Worm (Caenorhabditis elegans): ENCODE results near the gene cln-3.3.

Gene cln-3.3

DNA sequence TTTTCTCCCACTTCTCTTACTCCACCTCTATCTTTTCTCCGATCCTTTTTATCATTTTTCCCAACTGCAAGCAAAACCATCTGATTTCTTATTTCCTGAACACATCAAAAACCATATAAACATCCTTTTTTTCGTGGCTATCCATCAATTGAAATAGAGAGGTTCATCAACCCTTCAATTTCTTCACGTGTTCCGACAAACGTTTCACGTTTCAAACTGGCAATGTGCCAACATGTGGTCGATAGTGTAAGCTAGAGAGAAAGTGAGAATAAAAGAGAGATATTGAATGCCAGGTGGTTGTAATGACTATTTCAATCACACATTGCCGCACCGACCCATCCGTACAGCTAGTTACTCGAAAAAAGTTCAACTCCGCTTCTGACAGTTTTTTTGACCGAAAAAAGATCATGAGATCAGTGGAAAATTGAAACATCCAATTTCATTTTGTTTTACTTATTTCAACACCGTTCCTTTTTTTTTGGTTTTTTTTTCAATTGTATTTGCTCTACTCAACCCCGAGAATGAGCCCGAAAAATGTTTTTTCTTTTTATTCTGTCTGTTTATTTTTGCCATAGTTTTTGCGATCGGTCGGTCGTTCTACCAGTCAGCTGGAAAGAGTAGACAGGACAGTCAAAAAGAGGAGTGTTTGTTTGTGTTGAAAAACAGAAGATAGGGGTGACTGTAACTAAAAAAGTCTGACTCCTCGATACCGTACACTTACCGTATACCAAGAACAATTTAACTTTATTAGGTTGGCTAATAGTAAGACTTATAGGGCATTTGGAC lies 24.1 kb upstream of the cln-3.3 start:
- no peak for TF ChIP-seq elt-2 (tag; optimal IDR thresholded peaks at IDR 0.05)
- no peak for TF ChIP-seq C34B4.2 (tag; optimal IDR thresholded peaks at IDR 0.05)
- no peak for TF ChIP-seq alr-1 (tag; optimal IDR thresholded peaks at IDR 0.05; ENCODE audit: borderline replicate concordance)
- TF ChIP-seq sup-37 (GFP tag; optimal IDR thresholded peaks at IDR 0.05): peak; percentile 13
- TF ChIP-seq blmp-1 (tag; optimal IDR thresholded peaks at IDR 0.05): peak; percentile 56
- peak; percentile 60 for TF ChIP-seq nhr-71 (tag; optimal IDR thresholded peaks at IDR 0.05)
- no peak for TF ChIP-seq ces-1 (GFP tag; optimal IDR thresholded peaks at IDR 0.05)
- TF ChIP-seq dsc-1 (tag; optimal IDR thresholded peaks at IDR 0.05): peak; percentile 8
- peak in 1 of 2 experiments; percentile 56 for TF ChIP-seq mdl-1 (tag; optimal IDR thresholded peaks at IDR 0.05)
- peak in 1 of 2 experiments; percentile 52 for TF ChIP-seq lsy-2 (tag; optimal IDR thresholded peaks at IDR 0.05)
- no peak for TF ChIP-seq ceh-90 (tag; optimal IDR thresholded peaks at IDR 0.05)
- peak; percentile 56 for TF ChIP-seq rnt-1 (tag; optimal IDR thresholded peaks at IDR 0.05)
- peak; percentile 15 for TF ChIP-seq unc-130 (tag; optimal IDR thresholded peaks at IDR 0.05)
- no peak for TF ChIP-seq ztf-11 (tag; optimal IDR thresholded peaks at IDR 0.05)
- no peak for TF ChIP-seq grh-1 (GFP tag; IDR thresholded peaks at IDR 0.05)
- TF ChIP-seq pag-3 (tag; optimal IDR thresholded peaks at IDR 0.05; ENCODE audit: borderline replicate concordance, insufficient read depth): peak; percentile 91
- peak; percentile 2 for TF ChIP-seq C16A3.4 (tag; optimal IDR thresholded peaks at IDR 0.05)
- TF ChIP-seq swsn-7 (tag; optimal IDR thresholded peaks at IDR 0.05): no peak
- TF ChIP-seq lin-14 (GFP tag; optimal IDR thresholded peaks at IDR 0.05): peak; percentile 77
- TF ChIP-seq snu-23 (GFP tag; optimal IDR thresholded peaks at IDR 0.05): peak; percentile 43
- TF ChIP-seq nhr-20 (tag; optimal IDR thresholded peaks at IDR 0.05): peak; percentile 36
- TF ChIP-seq tbx-2 (tag; optimal IDR thresholded peaks at IDR 0.05): peak; percentile 8
- TF ChIP-seq fkh-4 (tag; optimal IDR thresholded peaks at IDR 0.05; ENCODE audit: borderline replicate concordance): no peak
- TF ChIP-seq isw-1 (GFP tag; IDR thresholded peaks at IDR 0.05): no peak
- no peak for TF ChIP-seq efl-1 (optimal IDR thresholded peaks at IDR 0.05)
- peak in 1 of 2 experiments; percentile 77 for TF ChIP-seq efl-1 (GFP tag; optimal IDR thresholded peaks at IDR 0.05 in 1 of 2)
- no peak for TF ChIP-seq unc-98 (GFP tag; IDR thresholded peaks at IDR 0.05)
- no peak for TF ChIP-seq ets-5 (GFP tag; IDR thresholded peaks at IDR 0.05)
- no peak for TF ChIP-seq nhr-76 (tag; optimal IDR thresholded peaks at IDR 0.05)
- peak; percentile 7 for TF ChIP-seq ztf-4 (tag; optimal IDR thresholded peaks at IDR 0.05)

DNA sequence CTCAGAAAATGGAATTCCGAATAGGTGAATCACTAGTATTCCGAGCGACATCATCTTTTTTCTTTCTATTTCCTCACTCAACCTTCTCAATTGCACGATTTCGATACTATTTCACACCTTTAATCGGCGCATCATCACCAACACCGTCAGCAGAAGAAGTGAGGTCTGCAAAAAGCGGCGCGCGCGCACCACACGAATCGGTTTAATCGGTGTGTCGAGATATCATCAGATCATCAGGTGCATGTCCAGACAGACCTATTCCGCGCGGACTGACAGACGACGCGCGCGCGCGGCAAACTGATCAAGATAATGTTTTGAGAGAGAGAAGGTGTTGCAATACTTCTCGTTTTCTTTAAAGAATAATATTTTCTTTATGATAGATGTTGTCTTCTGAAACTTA lies 22.4 kb upstream of the cln-3.3 start:
- TF ChIP-seq efl-1 (optimal IDR thresholded peaks at IDR 0.05): no peak
- peak in 1 of 2 experiments; percentile 82 for TF ChIP-seq efl-1 (GFP tag; optimal IDR thresholded peaks at IDR 0.05 in 1 of 2)
- no peak for TF ChIP-seq isw-1 (GFP tag; IDR thresholded peaks at IDR 0.05)
- no peak for TF ChIP-seq hpl-2 (GFP tag; optimal IDR thresholded peaks at IDR 0.05)
- peak; percentile 1 for TF ChIP-seq nhr-71 (tag; optimal IDR thresholded peaks at IDR 0.05)
- no peak for TF ChIP-seq nhr-90 (tag; optimal IDR thresholded peaks at IDR 0.05; ENCODE audit: poor library complexity)
- no peak for TF ChIP-seq sptf-1 (tag; optimal IDR thresholded peaks at IDR 0.05)
- TF ChIP-seq lin-14 (GFP tag; optimal IDR thresholded peaks at IDR 0.05): peak; percentile 41
- TF ChIP-seq rnt-1 (tag; optimal IDR thresholded peaks at IDR 0.05): peak; percentile 22
- peak; percentile 73 for TF ChIP-seq blmp-1 (tag; optimal IDR thresholded peaks at IDR 0.05)
- peak; percentile 73 for TF ChIP-seq nhr-85 (tag)

DNA sequence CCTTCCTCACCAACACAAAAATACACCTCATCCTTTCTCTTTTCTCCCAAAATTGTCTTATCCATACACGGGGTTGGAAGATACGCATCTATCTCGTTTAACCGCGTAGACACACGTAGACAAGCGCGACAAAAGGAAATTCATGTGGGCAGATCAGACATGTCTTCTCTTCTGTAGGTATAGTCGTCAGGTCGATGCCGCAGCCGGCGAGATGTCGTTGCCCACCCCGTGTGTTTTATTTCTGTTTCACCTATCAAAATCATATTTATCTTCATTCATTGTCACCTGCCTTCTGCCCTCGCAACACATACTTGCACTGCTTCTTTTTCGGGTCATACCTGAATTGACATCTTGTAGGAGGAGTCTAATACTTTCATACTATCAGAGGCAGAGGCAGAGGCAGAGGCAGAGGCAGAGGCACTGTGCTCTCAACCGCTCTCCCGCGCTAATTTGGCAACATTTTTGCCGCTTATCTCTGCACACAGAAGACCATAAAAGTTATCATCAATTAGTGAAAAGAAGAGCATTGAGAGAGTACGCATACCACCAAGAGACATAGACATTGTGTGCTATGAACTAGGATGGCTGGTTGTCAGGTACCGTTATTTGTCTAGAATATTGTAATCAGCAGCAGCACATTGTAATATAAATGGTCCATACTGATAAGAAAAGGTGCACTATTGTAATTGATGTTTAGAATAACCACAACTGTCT lies 21.5 kb upstream of the cln-3.3 start:
- TF ChIP-seq lin-13 (GFP tag; optimal IDR thresholded peaks at IDR 0.05) (no peak), unc-130 (tag; optimal IDR thresholded peaks at IDR 0.05) (peak; percentile 11), unc-98 (GFP tag; IDR thresholded peaks at IDR 0.05) (no peak), elt-2 (tag; optimal IDR thresholded peaks at IDR 0.05) (peak; percentile 91), irx-1 (tag; optimal IDR thresholded peaks at IDR 0.05) (peak; percentile 66), aha-1 (tag; optimal IDR thresholded peaks at IDR 0.05) (no peak), nhr-47 (tag; optimal IDR thresholded peaks at IDR 0.05) (no peak), nhr-90 (tag; optimal IDR thresholded peaks at IDR 0.05; ENCODE audit: poor library complexity) (peak; percentile 28), Y116A8C.19 (tag; optimal IDR thresholded peaks at IDR 0.05; ENCODE audit: borderline replicate concordance) (no peak), lsy-2 (tag; optimal IDR thresholded peaks at IDR 0.05) (peak in 1 of 2 experiments; percentile 17), ceh-8 (GFP tag; optimal IDR thresholded peaks at IDR 0.05) (no peak), mep-1 (tag; optimal IDR thresholded peaks at IDR 0.05) (peak; percentile 19), blmp-1 (tag; optimal IDR thresholded peaks at IDR 0.05) (peak; percentile 93), pqm-1 (tag; optimal IDR thresholded peaks at IDR 0.05) (peak; percentile 52), hlh-4 (tag; optimal IDR thresholded peaks at IDR 0.05) (no peak), egl-13 (tag; optimal IDR thresholded peaks at IDR 0.05) (no peak), nhr-20 (tag; optimal IDR thresholded peaks at IDR 0.05) (peak; percentile 51), zip-4 (GFP tag; optimal IDR thresholded peaks at IDR 0.05) (no peak), nhr-77 (tag; optimal IDR thresholded peaks at IDR 0.05) (no peak)

Data from whole organism, L1 larva.